Worm (Caenorhabditis elegans): ENCODE data around the gene add-1.

DNA sequence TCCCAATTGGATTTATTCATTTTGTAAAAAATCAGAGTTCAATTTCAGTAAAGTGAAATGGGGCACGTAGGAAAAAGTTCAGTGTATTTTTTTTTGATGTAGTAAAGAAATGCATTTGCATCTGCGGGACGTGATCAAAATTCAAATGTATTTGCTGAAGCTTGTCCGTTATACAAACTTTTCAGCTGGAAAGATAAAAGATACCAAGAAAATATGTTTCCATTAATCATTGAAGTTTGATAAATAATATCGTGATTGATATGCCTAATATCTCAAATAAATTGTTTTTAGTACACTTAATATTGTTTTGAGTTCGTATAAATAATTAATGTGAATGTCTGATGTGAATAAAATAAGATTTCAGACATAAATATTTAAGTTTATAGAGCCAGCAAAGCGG, 42.5 kb upstream of the add-1 start:
- TF ChIP-seq nhr-21 (tag; optimal IDR thresholded peaks at IDR 0.05) (no peak), unc-55 (GFP tag; optimal IDR thresholded peaks at IDR 0.05) (no peak), nhr-10 (tag; optimal IDR thresholded peaks at IDR 0.05) (no peak), mab-5 (tag; optimal IDR thresholded peaks at IDR 0.05) (no peak), elt-1 (tag; optimal IDR thresholded peaks at IDR 0.05) (no peak), nhr-6 (tag; optimal IDR thresholded peaks at IDR 0.05) (no peak), gmeb-1 (tag; optimal IDR thresholded peaks at IDR 0.05) (no peak), skn-1 (tag; optimal IDR thresholded peaks at IDR 0.05) (no peak), ztf-11 (tag; optimal IDR thresholded peaks at IDR 0.05) (no peak), snpc-4 (tag; optimal IDR thresholded peaks at IDR 0.05) (no peak), nhr-237 (tag; optimal IDR thresholded peaks at IDR 0.05) (no peak)

Measured in whole organism, L2 larva.